Worm (Caenorhabditis elegans): Measurements from ENCODE around the gene F14B8.4.

DNA sequence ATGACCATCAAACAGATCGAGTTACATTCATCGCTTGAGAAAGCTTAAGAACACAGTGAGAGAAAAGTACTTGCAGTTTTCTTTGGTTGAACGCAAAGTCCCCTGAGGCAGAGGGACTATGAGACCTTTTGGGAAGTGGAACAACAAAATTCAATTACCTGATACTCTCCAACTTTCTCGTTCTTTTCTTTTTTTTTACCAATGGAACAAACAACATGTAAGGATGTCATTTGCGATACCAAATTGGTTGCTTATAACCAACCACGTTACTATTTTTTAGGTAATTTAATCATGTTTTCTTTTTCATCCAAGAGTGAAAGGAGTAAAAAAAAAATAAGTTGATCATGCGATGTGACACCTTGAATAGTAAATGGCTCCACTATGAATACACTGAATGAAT lies 43.0 kb downstream of the F14B8.4 start:
- TF ChIP-seq klf-2 (GFP tag; conservative IDR thresholded peaks at IDR 0.05) (no peak), flt-1 (GFP tag; IDR thresholded peaks at IDR 0.05) (no peak), med-1 (GFP tag; optimal IDR thresholded peaks at IDR 0.05; ENCODE audit: insufficient read depth) (no peak)
